Fruit fly (Drosophila melanogaster) whole organism, embryonic: ENCODE results near the gene wds.

ENCODE experiments used
- CG11696 ChIP-seq: fragments of 200-800 bp; sonication (Bioruptor generic); IDR thresholded peaks from 2 replicates; pipeline ENCODE4 v1.3.6; 2022; ENCODE audit warnings: missing biosample characterization, missing genetic modification characterization
- CG1233 ChIP-seq: fragments of 200-800 bp; sonication (Bioruptor generic); optimal IDR thresholded peaks from 4 replicates; lab custom pipeline; 2018; ENCODE audit warnings: missing biosample characterization, mild to moderate bottlenecking, missing genetic modification characterization
- CG14014 ChIP-seq: fragments of 200-800 bp; sonication (Bioruptor generic); IDR thresholded peaks from 2 replicates; pipeline ENCODE4 v1.3.6; 2022; ENCODE audit warnings: missing biosample characterization, missing genetic modification characterization
- CG16815 ChIP-seq: fragments of 200-800 bp; sonication (Bioruptor generic); optimal IDR thresholded peaks from 3 replicates; lab custom pipeline; 2017; ENCODE audit warnings: missing biosample characterization, mild to moderate bottlenecking, missing genetic modification characterization
- CG17912 ChIP-seq: fragments of 200-800 bp; sonication (Bioruptor generic); optimal IDR thresholded peaks from 2 replicates; lab custom pipeline; 2018; ENCODE audit warnings: missing biosample characterization, mild to moderate bottlenecking, missing genetic modification characterization
- CG1792 ChIP-seq: fragments of 200-800 bp; sonication (Bioruptor generic); optimal IDR thresholded peaks from 2 replicates; lab custom pipeline; 2016; ENCODE audit warnings: missing biosample characterization, missing genetic modification characterization
- CG2199 ChIP-seq: fragments of 200-800 bp; sonication (Bioruptor generic); IDR thresholded peaks from 3 replicates; pipeline ENCODE4 v1.3.6; 2022; ENCODE audit warnings: missing biosample characterization, missing genetic modification characterization
- CG33213 ChIP-seq: fragments of 200-800 bp; sonication (Bioruptor generic); optimal IDR thresholded peaks from 3 replicates; lab custom pipeline; 2016; ENCODE audit warnings: missing biosample characterization, missing genetic modification characterization
- CG34376 ChIP-seq: fragments of 200-800 bp; sonication (Bioruptor generic); optimal IDR thresholded peaks from 2 replicates; lab custom pipeline; 2018; ENCODE audit warnings: missing biosample characterization, mild to moderate bottlenecking, missing genetic modification characterization
- CG34422 ChIP-seq: fragments of 200-800 bp; sonication (Bioruptor generic); IDR thresholded peaks from 3 replicates; pipeline ENCODE4 v1.3.6; 2022; ENCODE audit warnings: missing biosample characterization, missing genetic modification characterization
- CG3995 ChIP-seq: fragments of 200-800 bp; sonication (Bioruptor generic); optimal IDR thresholded peaks from 3 replicates; lab custom pipeline; 2016; ENCODE audit warnings: missing biosample characterization, missing genetic modification characterization
- CG42726 ChIP-seq: fragments of 200-800 bp; sonication (Bioruptor generic); IDR thresholded peaks from 2 replicates; pipeline ENCODE4 v1.3.6; 2022; ENCODE audit warnings: missing biosample characterization, missing genetic modification characterization; ENCODE audit not compliant: partially characterized antibody
- CG4617 ChIP-seq: fragments of 200-800 bp; sonication (Bioruptor generic); optimal IDR thresholded peaks from 3 replicates; lab custom pipeline; 2016; ENCODE audit warnings: missing biosample characterization, missing genetic modification characterization, borderline replicate concordance
- CG9609 ChIP-seq: fragments of 200-800 bp; sonication (Bioruptor generic); optimal IDR thresholded peaks from 3 replicates; lab custom pipeline; 2016; ENCODE audit warnings: missing biosample characterization, missing genetic modification characterization
- CG9727 ChIP-seq: fragments of 200-800 bp; sonication (Bioruptor generic); optimal IDR thresholded peaks from 3 replicates; lab custom pipeline; 2017; ENCODE audit warnings: missing biosample characterization, mild to moderate bottlenecking, missing genetic modification characterization
- Dip3 ChIP-seq: fragments of 200-800 bp; sonication (Bioruptor generic); optimal IDR thresholded peaks from 3 replicates; lab custom pipeline; 2016; ENCODE audit warnings: missing biosample characterization, missing genetic modification characterization
- Dll ChIP-seq: fragments of 200-800 bp; sonication (Bioruptor generic); IDR thresholded peaks from 4 replicates; pipeline ENCODE4 v1.3.6; 2022; ENCODE audit warnings: missing biosample characterization, missing genetic modification characterization; ENCODE audit not compliant: partially characterized antibody
- Fer2 ChIP-seq: fragments of 200-800 bp; sonication (Bioruptor generic); optimal IDR thresholded peaks from 2 replicates; lab custom pipeline; 2018; ENCODE audit warnings: missing biosample characterization, mild to moderate bottlenecking, missing genetic modification characterization, moderate library complexity
- Gsc ChIP-seq: fragments of 200-800 bp; sonication (Bioruptor generic); IDR thresholded peaks from 2 replicates; pipeline ENCODE4 v1.3.6; 2022; ENCODE audit warnings: missing biosample characterization, missing genetic modification characterization
- Hr3 ChIP-seq: fragments of 200-800 bp; sonication (Bioruptor generic); optimal IDR thresholded peaks from 3 replicates; lab custom pipeline; 2016; ENCODE audit warnings: missing biosample characterization, missing genetic modification characterization
- Mad ChIP-seq: fragments of 200-800 bp; sonication (Bioruptor generic); optimal IDR thresholded peaks from 2 replicates; lab custom pipeline; 2016; ENCODE audit warnings: missing biosample characterization, missing genetic modification characterization
- Neu2 ChIP-seq: fragments of 200-800 bp; sonication (Bioruptor generic); optimal IDR thresholded peaks from 3 replicates; lab custom pipeline; 2016; ENCODE audit warnings: missing biosample characterization, missing genetic modification characterization, borderline replicate concordance
- Nf-YC ChIP-seq: fragments of 200-800 bp; optimal IDR thresholded peaks from 3 replicates; lab custom pipeline; 2019; ENCODE audit warnings: missing biosample characterization, mild to moderate bottlenecking, missing genetic modification characterization, moderate library complexity
- NfI ChIP-seq: fragments of 200-800 bp; sonication (Bioruptor generic); optimal IDR thresholded peaks from 3 replicates; lab custom pipeline; 2018; ENCODE audit warnings: missing biosample characterization, mild to moderate bottlenecking, missing genetic modification characterization, moderate library complexity
- Opbp ChIP-seq: fragments of 200-800 bp; sonication (Bioruptor generic); IDR thresholded peaks from 3 replicates; pipeline ENCODE4 v1.3.6; 2022; ENCODE audit warnings: missing biosample characterization, missing genetic modification characterization; ENCODE audit not compliant: partially characterized antibody
- Rfx ChIP-seq: fragments of 200-800 bp; sonication (Bioruptor generic); IDR thresholded peaks from 2 replicates; pipeline ENCODE4 v1.3.6; 2022; ENCODE audit warnings: missing biosample characterization, missing genetic modification characterization
- TFAM ChIP-seq: fragments of 200-800 bp; sonication (Bioruptor generic); optimal IDR thresholded peaks from 2 replicates; lab custom pipeline; 2017; ENCODE audit warnings: missing biosample characterization, missing genetic modification characterization, inconsistent platforms
- cg ChIP-seq: fragments of 200-800 bp; sonication (Bioruptor generic); optimal IDR thresholded peaks from 3 replicates; lab custom pipeline; 2019; ENCODE audit warnings: missing biosample characterization, mild to moderate bottlenecking, missing genetic modification characterization, moderate library complexity
- da ChIP-seq: fragments of 200-800 bp; sonication (Bioruptor generic); optimal IDR thresholded peaks from 2 replicates; lab custom pipeline; 2016; ENCODE audit warnings: missing biosample characterization, missing genetic modification characterization
- disco-r ChIP-seq: fragments of 200-800 bp; sonication (Bioruptor generic); optimal IDR thresholded peaks from 2 replicates; lab custom pipeline; 2016; ENCODE audit warnings: missing biosample characterization, missing genetic modification characterization
- eve ChIP-seq, 2 experiments: fragments of >200 bp; optimal IDR thresholded peaks; 2 replicates each; lab custom pipeline; 2017; ENCODE audit warnings: missing biosample characterization in 2 of 2, missing genetic modification characterization in 2 of 2
- gsb-n ChIP-seq: fragments of 200-800 bp; sonication (Bioruptor generic); optimal IDR thresholded peaks from 3 replicates; lab custom pipeline; 2018; ENCODE audit warnings: missing biosample characterization, mild to moderate bottlenecking, missing genetic modification characterization
- gt ChIP-seq: fragments of 200-800 bp; sonication (Bioruptor generic); IDR thresholded peaks from 2 replicates; pipeline ENCODE4 v1.3.6; 2022; ENCODE audit warnings: missing biosample characterization, missing genetic modification characterization
- insv ChIP-seq, 2 experiments: fragments of 200-800 bp; sonication (Bioruptor generic); optimal IDR thresholded peaks; 3 replicates each; lab custom pipeline; 2016 to 2018; ENCODE audit warnings: missing biosample characterization in 2 of 2, missing genetic modification characterization in 2 of 2
- jumu ChIP-seq: fragments of 200-800 bp; sonication (Bioruptor generic); optimal IDR thresholded peaks from 3 replicates; lab custom pipeline; 2016; ENCODE audit warnings: missing biosample characterization, missing genetic modification characterization
- lab ChIP-seq: fragments of 200-800 bp; sonication (Bioruptor generic); optimal IDR thresholded peaks from 3 replicates; lab custom pipeline; 2017; ENCODE audit warnings: missing biosample characterization, missing genetic modification characterization, mild to moderate bottlenecking, moderate library complexity, missing genetic modification reagents
- luna ChIP-seq: fragments of 200-800 bp; sonication (Bioruptor generic); optimal IDR thresholded peaks from 2 replicates; lab custom pipeline; 2016; ENCODE audit warnings: missing biosample characterization, missing genetic modification characterization
- mirr ChIP-seq: fragments of 200-800 bp; sonication (Bioruptor generic); optimal IDR thresholded peaks from 3 replicates; lab custom pipeline; 2018; ENCODE audit warnings: missing biosample characterization, mild to moderate bottlenecking, missing genetic modification characterization
- nerfin-1 ChIP-seq: fragments of 200-800 bp; sonication (Bioruptor generic); optimal IDR thresholded peaks from 3 replicates; lab custom pipeline; 2019; ENCODE audit warnings: missing biosample characterization, mild to moderate bottlenecking, missing genetic modification characterization, moderate library complexity
- nmo ChIP-seq: fragments of 200-800 bp; sonication (Bioruptor generic); optimal IDR thresholded peaks from 2 replicates; lab custom pipeline; 2018; ENCODE audit warnings: missing biosample characterization, mild to moderate bottlenecking, missing genetic modification characterization, moderate library complexity
- oc ChIP-seq: fragments of 200-800 bp; sonication (Bioruptor generic); optimal IDR thresholded peaks from 2 replicates; lab custom pipeline; 2018; ENCODE audit warnings: missing biosample characterization, mild to moderate bottlenecking, missing genetic modification characterization, moderate library complexity
- org-1 ChIP-seq: fragments of 200-800 bp; sonication (Bioruptor generic); optimal IDR thresholded peaks from 2 replicates; lab custom pipeline; 2017; ENCODE audit warnings: missing biosample characterization, missing genetic modification characterization
- pan ChIP-seq, 4 experiments: fragments of >200 bp in 3 of 4; fragments of 200-800 bp in 1 of 4; sonication (Bioruptor generic) in 1 of 4; optimal IDR thresholded peaks in 3 of 4; IDR thresholded peaks in 1 of 4; 2 replicates each; pipeline versions ENCODE4 v1.3.6 to Lab custom; 2017 to 2022; ENCODE audit warnings: missing biosample characterization in 2 of 4, missing genetic modification characterization in 2 of 4, mixed read lengths in 1 of 4
- pho ChIP-seq: fragments of 200-800 bp; sonication (Bioruptor generic); optimal IDR thresholded peaks from 2 replicates; lab custom pipeline; 2016; ENCODE audit warnings: missing biosample characterization, missing genetic modification characterization
- prd ChIP-seq, 3 experiments: fragments of >200 bp in 2 of 3; fragments of 200-800 bp in 1 of 3; sonication (Bioruptor generic) in 1 of 3; optimal IDR thresholded peaks in 2 of 3; IDR thresholded peaks in 1 of 3; 2 replicates in 2 of 3; 3 replicates in 1 of 3; pipeline versions ENCODE4 v1.3.6 to Lab custom; 2017 to 2022; ENCODE audit warnings: missing biosample characterization in 1 of 3, missing genetic modification characterization in 1 of 3
- pum ChIP-seq: fragments of 200-800 bp; sonication (Bioruptor generic); optimal IDR thresholded peaks from 2 replicates; lab custom pipeline; 2016; ENCODE audit warnings: missing biosample characterization, missing genetic modification characterization
- sens ChIP-seq: fragments of 200-800 bp; sonication (Bioruptor generic); peaks from one replicate; lab custom pipeline; 2016; ENCODE audit warnings: missing biosample characterization, missing genetic modification characterization
- shn ChIP-seq: fragments of 200-800 bp; sonication (Bioruptor generic); optimal IDR thresholded peaks from 3 replicates; lab custom pipeline; 2016; ENCODE audit warnings: missing biosample characterization, missing genetic modification characterization
- toy ChIP-seq: fragments of 200-800 bp; sonication (Bioruptor generic); IDR thresholded peaks from 2 replicates; pipeline ENCODE4 v1.3.6; 2022; ENCODE audit warnings: missing biosample characterization, missing genetic modification characterization
- zfh1 ChIP-seq: fragments of 200-800 bp; sonication (Bioruptor generic); IDR thresholded peaks from 3 replicates; pipeline ENCODE4 v1.3.6; 2022; ENCODE audit warnings: missing biosample characterization, missing genetic modification characterization

The wds gene

DNA sequence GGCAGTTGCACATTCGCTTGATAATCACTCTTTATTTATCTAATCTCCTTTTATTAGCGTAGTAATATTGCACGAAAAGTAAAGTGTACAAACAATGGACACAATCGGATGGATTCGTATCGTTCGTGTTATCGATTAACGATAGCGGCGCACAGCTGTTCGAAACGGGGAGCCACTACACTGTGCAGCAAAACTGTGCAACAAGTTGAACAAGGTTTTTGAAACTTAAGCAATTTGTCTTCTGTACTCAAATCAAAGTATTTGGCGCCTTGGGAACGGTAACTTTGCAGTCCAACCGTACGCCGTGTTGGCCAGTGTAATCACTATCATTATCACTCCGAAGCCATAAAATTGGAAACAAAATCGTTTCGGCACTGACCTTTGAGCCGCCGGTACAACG is 33.9 kb downstream of the wds start, which contains the start of the genes Tsp3A and Seipin (continued):
- peak; percentile 83 for TF ChIP-seq CG1233 (GFP tag; lab: Kevin White, UChicago)
- TF ChIP-seq CG11696 (GFP tag; lab: Robert Waterston, UW), result peak; percentile 75
- peak; percentile 84 for TF ChIP-seq pho (GFP tag; lab: Kevin White, UChicago)
- TF ChIP-seq Mad (GFP tag; lab: Kevin White, UChicago), result peak; percentile 78
- peak; percentile 83 for TF ChIP-seq org-1 (GFP tag; lab: Kevin White, UChicago)
- peak; percentile 51 for TF ChIP-seq Gsc (GFP tag; lab: Robert Waterston, UW)
- peak; percentile 60; the same call in 2 of the 4 replicates for TF ChIP-seq Dll (GFP tag; lab: Robert Waterston, UW)
- peak; percentile 92 for TF ChIP-seq mirr
- TF ChIP-seq NfI, result peak; percentile 84
- TF ChIP-seq da, result peak; percentile 69
- peak; percentile 57 for TF ChIP-seq pum
- peak; percentile 49 for TF ChIP-seq Nf-YC
- TF ChIP-seq CG34422, result peak; percentile 94
- peak; percentile 80 for TF ChIP-seq CG9727 (GFP tag; lab: Kevin White, UChicago)
- peak; percentile 53; the same call in 1 of the 2 replicates for TF ChIP-seq gt (GFP tag; lab: Robert Waterston, UW)
- peak; percentile 96 for TF ChIP-seq Rfx (GFP tag; lab: Robert Waterston, UW)
- TF ChIP-seq Hr3 (GFP tag; lab: Kevin White, UChicago), result peak; percentile 27
- peak; percentile 73 for TF ChIP-seq CG4617
- peak; percentile 89 for TF ChIP-seq sens
- TF ChIP-seq Dip3, result peak; percentile 87
- peak; percentile 60 for TF ChIP-seq jumu (GFP tag; lab: Kevin White, UChicago)
- TF ChIP-seq CG2199 (GFP tag; lab: Robert Waterston, UW), result 0 out of 3 replicates have a peak, but pooled peaks have one; percentile 52
- TF ChIP-seq oc (tag; lab: Kevin White, UChicago), result no peak
- TF ChIP-seq luna (GFP tag; lab: Kevin White, UChicago), result peak; percentile 60
- peak; percentile 98 for TF ChIP-seq CG34376 (GFP tag; lab: Kevin White, UChicago)
- TF ChIP-seq shn (GFP tag; lab: Kevin White, UChicago), result peak; percentile 74
- no peak for TF ChIP-seq insv (GFP tag; optimal IDR thresholded peaks at IDR 0.05; lab: Kevin White, UChicago)
- TF ChIP-seq CG33213 (GFP tag; lab: Kevin White, UChicago), result peak; percentile 79
- peak; percentile 64; the same call in 1 of the 2 replicates for TF ChIP-seq toy (GFP tag; lab: Robert Waterston, UW)
- no peak; the same call in 2 of the 3 replicates for TF ChIP-seq Opbp (GFP tag; lab: Robert Waterston, UW)
- no peak for TF ChIP-seq gsb-n
- peak; percentile 77 for TF ChIP-seq disco-r (GFP tag; lab: Kevin White, UChicago)
- peak; percentile 9 for TF ChIP-seq TFAM (GFP tag; lab: Kevin White, UChicago)
- TF ChIP-seq eve (GFP tag; optimal IDR thresholded peaks at IDR 0.05; lab: Kevin White, UChicago), result no peak
- TF ChIP-seq Neu2 (GFP tag; lab: Kevin White, UChicago), result no peak
- TF ChIP-seq lab (GFP tag; lab: Kevin White, UChicago), result peak; percentile 97
- no peak for TF ChIP-seq pan (optimal IDR thresholded peaks at IDR 0.05; lab: Kevin White, UChicago)
- peak in 1 of 2 experiments; percentile 92 for TF ChIP-seq pan (GFP tag; optimal IDR thresholded peaks at IDR 0.05 in 1 of 2, IDR thresholded peaks at IDR 0.05 in 1 of 2)
- peak; percentile 71 for TF ChIP-seq CG3995
- no peak for TF ChIP-seq CG17912 (GFP tag; lab: Kevin White, UChicago)
- peak; percentile 65 for TF ChIP-seq Fer2 (tag; lab: Kevin White, UChicago)
- TF ChIP-seq cg (GFP tag; lab: Kevin White, UChicago), result no peak
- no peak for TF ChIP-seq prd (optimal IDR thresholded peaks at IDR 0.05; lab: Kevin White, UChicago)
- TF ChIP-seq prd (GFP tag; IDR thresholded peaks at IDR 0.05; lab: Robert Waterston, UW), result peak; percentile 88
- peak; percentile 74 for TF ChIP-seq CG1792 (GFP tag; lab: Kevin White, UChicago)
- peak; percentile 67 for TF ChIP-seq nerfin-1 (tag; lab: Kevin White, UChicago)
- peak; percentile 59 for TF ChIP-seq CG16815 (GFP tag; lab: Kevin White, UChicago)
- peak; percentile 80 for TF ChIP-seq nmo (GFP tag; lab: Kevin White, UChicago)
- TF ChIP-seq CG14014 (GFP tag; lab: Robert Waterston, UW), result peak; percentile 90
- TF ChIP-seq CG9609 (GFP tag; lab: Kevin White, UChicago), result peak; percentile 77
- peak; percentile 89 for TF ChIP-seq zfh1 (GFP tag; lab: Robert Waterston, UW)
- TF ChIP-seq CG42726 (GFP tag; lab: Robert Waterston, UW), result no peak
